Fruit fly (Drosophila melanogaster) whole organism, wandering third instar larva: ENCODE results near the gene B52.

ENCODE experiments used
- CG9705 ChIP-seq: fragments of 200-800 bp; sonication (Bioruptor generic); optimal IDR thresholded peaks from 2 replicates; lab custom pipeline; 2018; ENCODE audit warnings: missing biosample characterization, mild to moderate bottlenecking, missing genetic modification characterization
- GATAd ChIP-seq: sonication (Bioruptor generic); optimal IDR thresholded peaks from 2 replicates; lab custom pipeline; 2016; ENCODE audit warnings: missing biosample characterization, missing genetic modification characterization
- Hr78 ChIP-seq: fragments of >200 bp; optimal IDR thresholded peaks from 2 replicates; lab custom pipeline; 2017; ENCODE audit warnings: missing biosample characterization, missing genetic modification characterization
- OdsH ChIP-seq: fragments of 200-800 bp; sonication (Bioruptor generic); optimal IDR thresholded peaks from 2 replicates; lab custom pipeline; 2016; ENCODE audit warnings: missing biosample characterization, mild to moderate bottlenecking, missing genetic modification characterization
- pan ChIP-seq: fragments of >200 bp; optimal IDR thresholded peaks from 2 replicates; lab custom pipeline; 2017
- tai ChIP-seq: sonication (Bioruptor generic); optimal IDR thresholded peaks from 2 replicates; lab custom pipeline; 2016; ENCODE audit warnings: missing biosample characterization, missing genetic modification characterization
- usp ChIP-seq: fragments of >200 bp; optimal IDR thresholded peaks from 2 replicates; lab custom pipeline; 2017; ENCODE audit warnings: missing biosample characterization, missing genetic modification characterization

DNA sequence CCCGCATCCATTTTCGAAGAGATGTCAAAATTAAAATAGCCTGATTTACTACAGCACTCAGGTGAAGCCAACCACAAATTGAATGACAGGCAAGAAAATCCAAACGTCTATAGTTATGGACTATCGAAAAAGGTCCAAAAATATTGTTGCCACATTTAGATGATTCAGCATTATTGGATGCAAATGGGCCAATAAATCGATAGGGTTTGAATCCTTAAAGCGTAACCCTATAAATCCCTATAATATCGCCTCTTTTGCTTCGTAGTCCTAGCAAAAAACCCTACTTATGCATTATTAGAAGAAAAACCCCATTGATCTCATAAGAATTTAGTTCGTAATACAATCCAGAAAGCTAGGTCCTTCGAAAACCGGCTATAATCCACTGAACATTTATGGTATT, 4.8 kb upstream of the B52 start, which contains the start of gene Rbp4:
- TF ChIP-seq pan (lab: Kevin White, UChicago): no peak
- no peak for TF ChIP-seq OdsH
- TF ChIP-seq tai: no peak
- TF ChIP-seq Hr78: no peak
- TF ChIP-seq CG9705: no peak
- no peak for TF ChIP-seq usp (GFP tag; lab: Kevin White, UChicago)
- TF ChIP-seq GATAd (GFP tag; lab: Kevin White, UChicago): no peak
